Fruit fly (Drosophila melanogaster) whole organism, embryonic: Measurements from ENCODE around the gene Arpc1.

Experiments used
- Atf6 ChIP-seq: fragments of 200-800 bp; sonication (Bioruptor generic); IDR thresholded peaks from 2 replicates; pipeline ENCODE4 v1.3.6; 2022; ENCODE audit warnings: missing biosample characterization, missing genetic modification characterization
- BEAF-32 ChIP-seq: fragments of 200-800 bp; sonication (Bioruptor generic); optimal IDR thresholded peaks from 3 replicates; lab custom pipeline; 2017; ENCODE audit warnings: missing biosample characterization, missing genetic modification characterization, mild to moderate bottlenecking, moderate library complexity, missing genetic modification reagents
- Bgb ChIP-seq: fragments of 200-800 bp; sonication (Bioruptor generic); IDR thresholded peaks from 2 replicates; pipeline ENCODE4 v1.3.6; 2022; ENCODE audit warnings: missing biosample characterization, missing genetic modification characterization; ENCODE audit not compliant: partially characterized antibody
- CG12744 ChIP-seq: fragments of 200-800 bp; sonication (Bioruptor generic); optimal IDR thresholded peaks from 2 replicates; lab custom pipeline; 2016; ENCODE audit warnings: missing biosample characterization, missing genetic modification characterization
- CG14710 ChIP-seq: fragments of 200-800 bp; sonication (Bioruptor generic); optimal IDR thresholded peaks from 3 replicates; lab custom pipeline; 2019; ENCODE audit warnings: missing biosample characterization, mild to moderate bottlenecking, missing genetic modification characterization, moderate library complexity
- CG15011 ChIP-seq: fragments of 200-800 bp; sonication (Bioruptor generic); optimal IDR thresholded peaks from 3 replicates; lab custom pipeline; 2018; ENCODE audit warnings: missing biosample characterization, mild to moderate bottlenecking, missing genetic modification characterization
- CG16813 ChIP-seq: fragments of 200-800 bp; sonication (Bioruptor generic); IDR thresholded peaks from 3 replicates; pipeline ENCODE4 v1.3.6; 2022; ENCODE audit warnings: missing biosample characterization, missing genetic modification characterization; ENCODE audit not compliant: partially characterized antibody
- CG17829 ChIP-seq: fragments of 200-800 bp; optimal IDR thresholded peaks from 2 replicates; lab custom pipeline; 2019; ENCODE audit warnings: missing biosample characterization, mild to moderate bottlenecking, missing genetic modification characterization, moderate library complexity
- CG17912 ChIP-seq: fragments of 200-800 bp; sonication (Bioruptor generic); optimal IDR thresholded peaks from 2 replicates; lab custom pipeline; 2018; ENCODE audit warnings: missing biosample characterization, mild to moderate bottlenecking, missing genetic modification characterization
- CG2199 ChIP-seq: fragments of 200-800 bp; sonication (Bioruptor generic); IDR thresholded peaks from 3 replicates; pipeline ENCODE4 v1.3.6; 2022; ENCODE audit warnings: missing biosample characterization, missing genetic modification characterization
- CG2712 ChIP-seq: fragments of 200-800 bp; optimal IDR thresholded peaks from 3 replicates; lab custom pipeline; 2019; ENCODE audit warnings: missing biosample characterization, mild to moderate bottlenecking, missing genetic modification characterization, moderate library complexity
- CG2875 ChIP-seq: fragments of 200-800 bp; sonication (Bioruptor generic); optimal IDR thresholded peaks from 2 replicates; lab custom pipeline; 2017; ENCODE audit warnings: missing biosample characterization, mild to moderate bottlenecking, missing genetic modification characterization, missing genetic modification reagents
- CG30020 ChIP-seq: fragments of 200-800 bp; optimal IDR thresholded peaks from 2 replicates; lab custom pipeline; 2019; ENCODE audit warnings: missing biosample characterization, mild to moderate bottlenecking, missing genetic modification characterization, moderate library complexity
- CG31224 ChIP-seq: fragments of 200-800 bp; sonication (Bioruptor generic); IDR thresholded peaks from 2 replicates; pipeline ENCODE4 v1.3.6; 2022; ENCODE audit warnings: missing biosample characterization, missing genetic modification characterization
- CG32767 ChIP-seq: fragments of 200-800 bp; sonication (Bioruptor generic); IDR thresholded peaks from 2 replicates; pipeline ENCODE4 v1.3.6; 2022; ENCODE audit warnings: missing biosample characterization, missing genetic modification characterization
- CG33557 ChIP-seq: fragments of 200-800 bp; sonication (Bioruptor generic); optimal IDR thresholded peaks from 2 replicates; lab custom pipeline; 2019; ENCODE audit warnings: missing biosample characterization, mild to moderate bottlenecking, missing genetic modification characterization, moderate library complexity
- CG34376 ChIP-seq: fragments of 200-800 bp; sonication (Bioruptor generic); optimal IDR thresholded peaks from 2 replicates; lab custom pipeline; 2018; ENCODE audit warnings: missing biosample characterization, mild to moderate bottlenecking, missing genetic modification characterization
- CG4707 ChIP-seq: fragments of 200-800 bp; sonication (Bioruptor generic); optimal IDR thresholded peaks from 2 replicates; lab custom pipeline; 2018; ENCODE audit warnings: missing biosample characterization, mild to moderate bottlenecking, missing genetic modification characterization, moderate library complexity
- CG7556 ChIP-seq: fragments of 200-800 bp; sonication (Bioruptor generic); optimal IDR thresholded peaks from 2 replicates; lab custom pipeline; 2017; ENCODE audit warnings: missing biosample characterization, mild to moderate bottlenecking, missing genetic modification characterization
- CG9215 ChIP-seq: fragments of 200-800 bp; sonication (Bioruptor generic); IDR thresholded peaks from 2 replicates; pipeline ENCODE4 v1.3.6; 2022; ENCODE audit warnings: missing biosample characterization, missing genetic modification characterization
- CG9932 ChIP-seq: fragments of 200-800 bp; sonication (Bioruptor generic); IDR thresholded peaks from 2 replicates; pipeline ENCODE4 v1.3.6; 2022; ENCODE audit warnings: missing biosample characterization, missing genetic modification characterization
- CTCF ChIP-seq: fragments of 200-800 bp; sonication (Bioruptor generic); optimal IDR thresholded peaks from 2 replicates; lab custom pipeline; 2017; ENCODE audit warnings: missing biosample characterization, mild to moderate bottlenecking, missing genetic modification characterization, moderate library complexity
- Chrac-16 ChIP-seq: fragments of 200-800 bp; sonication (Bioruptor generic); optimal IDR thresholded peaks from 3 replicates; lab custom pipeline; 2016; ENCODE audit warnings: missing biosample characterization, missing genetic modification characterization
- Dek ChIP-seq: fragments of 200-800 bp; sonication (Bioruptor generic); optimal IDR thresholded peaks from 3 replicates; lab custom pipeline; 2019; ENCODE audit warnings: missing biosample characterization, mild to moderate bottlenecking, missing genetic modification characterization, moderate library complexity
- Doc3 ChIP-seq: fragments of 200-800 bp; sonication (Bioruptor generic); IDR thresholded peaks from 3 replicates; pipeline ENCODE4 v1.3.6; 2022; ENCODE audit warnings: missing biosample characterization, missing genetic modification characterization; ENCODE audit not compliant: partially characterized antibody
- E2f2 ChIP-seq: fragments of 200-800 bp; sonication (Bioruptor generic); IDR thresholded peaks from 2 replicates; pipeline ENCODE4 v1.3.6; 2022; ENCODE audit warnings: missing biosample characterization, missing genetic modification characterization
- Ets65A ChIP-seq: fragments of 200-800 bp; sonication (Bioruptor generic); peaks from one replicate; lab custom pipeline; 2016; ENCODE audit warnings: missing biosample characterization, missing genetic modification characterization
- Neu2 ChIP-seq: fragments of 200-800 bp; sonication (Bioruptor generic); optimal IDR thresholded peaks from 3 replicates; lab custom pipeline; 2016; ENCODE audit warnings: missing biosample characterization, missing genetic modification characterization, borderline replicate concordance
- Opbp ChIP-seq: fragments of 200-800 bp; sonication (Bioruptor generic); IDR thresholded peaks from 3 replicates; pipeline ENCODE4 v1.3.6; 2022; ENCODE audit warnings: missing biosample characterization, missing genetic modification characterization; ENCODE audit not compliant: partially characterized antibody
- Poxn ChIP-seq: fragments of 200-800 bp; sonication (Bioruptor generic); IDR thresholded peaks from 2 replicates; pipeline ENCODE4 v1.3.6; 2022; ENCODE audit warnings: missing biosample characterization, missing genetic modification characterization
- amos ChIP-seq: fragments of 200-800 bp; sonication (Bioruptor generic); IDR thresholded peaks from 2 replicates; pipeline ENCODE4 v1.3.6; 2022; ENCODE audit warnings: missing biosample characterization, missing genetic modification characterization; ENCODE audit not compliant: partially characterized antibody
- ap ChIP-seq: fragments of 200-800 bp; sonication (Bioruptor generic); IDR thresholded peaks from 2 replicates; pipeline ENCODE4 v1.3.6; 2022; ENCODE audit warnings: missing biosample characterization, missing genetic modification characterization
- bsh ChIP-seq, 2 experiments: fragments of 200-800 bp; sonication (Bioruptor generic); optimal IDR thresholded peaks; 2 replicates each; lab custom pipeline; 2017 to 2018; ENCODE audit warnings: mild to moderate bottlenecking in 2 of 2, missing biosample characterization in 2 of 2, missing genetic modification characterization in 2 of 2, moderate library complexity in 1 of 2
- fd102C ChIP-seq: fragments of 200-800 bp; sonication (Bioruptor generic); optimal IDR thresholded peaks from 2 replicates; lab custom pipeline; 2018; ENCODE audit warnings: missing biosample characterization, mild to moderate bottlenecking, missing genetic modification characterization, moderate library complexity
- fd3F ChIP-seq: fragments of 200-800 bp; sonication (Bioruptor generic); optimal IDR thresholded peaks from 2 replicates; lab custom pipeline; 2018; ENCODE audit warnings: missing biosample characterization, mild to moderate bottlenecking, missing genetic modification characterization, moderate library complexity
- gsb ChIP-seq: fragments of 200-800 bp; sonication (Bioruptor generic); IDR thresholded peaks from 2 replicates; pipeline ENCODE4 v1.3.6; 2022; ENCODE audit warnings: missing biosample characterization, missing genetic modification characterization
- hkb ChIP-seq, 2 experiments: fragments of 200-800 bp in 1 of 2; fragments of >200 bp in 1 of 2; sonication (Bioruptor generic) in 1 of 2; IDR thresholded peaks in 1 of 2; optimal IDR thresholded peaks in 1 of 2; 2 replicates each; pipeline versions ENCODE4 v1.3.6 to Lab custom; 2017 to 2022; ENCODE audit warnings: missing biosample characterization in 1 of 2, missing genetic modification characterization in 1 of 2
- ind ChIP-seq: fragments of 200-800 bp; sonication (Bioruptor generic); optimal IDR thresholded peaks from 3 replicates; lab custom pipeline; 2016; ENCODE audit warnings: missing biosample characterization, missing genetic modification characterization
- jigr1 ChIP-seq: fragments of 200-800 bp; sonication (Bioruptor generic); IDR thresholded peaks from 3 replicates; pipeline ENCODE4 v1.3.6; 2022; ENCODE audit warnings: missing biosample characterization, missing genetic modification characterization
- knrl ChIP-seq: fragments of 200-800 bp; sonication (Bioruptor generic); IDR thresholded peaks from 3 replicates; pipeline ENCODE4 v1.3.6; 2022; ENCODE audit warnings: missing biosample characterization, missing genetic modification characterization; ENCODE audit not compliant: partially characterized antibody
- mam ChIP-seq: fragments of 200-800 bp; sonication (Bioruptor generic); optimal IDR thresholded peaks from 3 replicates; lab custom pipeline; 2016; ENCODE audit warnings: missing biosample characterization, missing genetic modification characterization
- nerfin-1 ChIP-seq: fragments of 200-800 bp; sonication (Bioruptor generic); optimal IDR thresholded peaks from 3 replicates; lab custom pipeline; 2019; ENCODE audit warnings: missing biosample characterization, mild to moderate bottlenecking, missing genetic modification characterization, moderate library complexity
- pnt ChIP-seq: fragments of 200-800 bp; sonication (Bioruptor generic); optimal IDR thresholded peaks from 3 replicates; lab custom pipeline; 2016; ENCODE audit warnings: missing biosample characterization, missing genetic modification characterization
- pros ChIP-seq: fragments of 200-800 bp; sonication (Bioruptor generic); optimal IDR thresholded peaks from 3 replicates; lab custom pipeline; 2019; ENCODE audit warnings: missing biosample characterization, mild to moderate bottlenecking, missing genetic modification characterization, moderate library complexity
- sens-2 ChIP-seq: fragments of 200-800 bp; sonication (Bioruptor generic); IDR thresholded peaks from 2 replicates; pipeline ENCODE4 v1.3.6; 2022; ENCODE audit warnings: missing biosample characterization, missing genetic modification characterization
- sisA ChIP-seq: fragments of 200-800 bp; sonication (Bioruptor generic); IDR thresholded peaks from 2 replicates; pipeline ENCODE4 v1.3.6; 2022; ENCODE audit warnings: missing biosample characterization, missing genetic modification characterization
- stc ChIP-seq: fragments of 200-800 bp; sonication (Bioruptor generic); IDR thresholded peaks from 2 replicates; pipeline ENCODE4 v1.3.6; 2022; ENCODE audit warnings: missing biosample characterization, missing genetic modification characterization
- stwl ChIP-seq: fragments of 200-800 bp; sonication (Bioruptor generic); optimal IDR thresholded peaks from 3 replicates; lab custom pipeline; 2018; ENCODE audit warnings: missing biosample characterization, mild to moderate bottlenecking, missing genetic modification characterization, moderate library complexity
- sug ChIP-seq: fragments of 200-800 bp; optimal IDR thresholded peaks from 2 replicates; lab custom pipeline; 2019; ENCODE audit warnings: missing biosample characterization, mild to moderate bottlenecking, missing genetic modification characterization, moderate library complexity
- trem ChIP-seq: fragments of 200-800 bp; optimal IDR thresholded peaks from 3 replicates; lab custom pipeline; 2019; ENCODE audit warnings: missing biosample characterization, mild to moderate bottlenecking, missing genetic modification characterization, moderate library complexity
- zen2 ChIP-seq: fragments of 200-800 bp; sonication (Bioruptor generic); IDR thresholded peaks from 3 replicates; pipeline ENCODE4 v1.3.6; 2022; ENCODE audit warnings: missing biosample characterization, missing genetic modification characterization; ENCODE audit not compliant: partially characterized antibody

Arpc1 gene

dm6 chr2L:13842078-13842477 lies 12.5 kb upstream of the Arpc1 start:
- TF ChIP-seq CG32767 = no peak
- TF ChIP-seq CG4707 (GFP tag; lab: Kevin White, UChicago) = no peak
- TF ChIP-seq CG2199 = peak; percentile 72; the same call in 2 of the 3 replicates
- peak; percentile 52; the same call in 1 of the 2 replicates for TF ChIP-seq amos
- TF ChIP-seq CG12744 (GFP tag; lab: Kevin White, UChicago) = no peak
- TF ChIP-seq CG17829 = peak; percentile 26
- TF ChIP-seq knrl (GFP tag; lab: Robert Waterston, UW) = peak; percentile 59; the same call in 2 of the 3 replicates
- TF ChIP-seq CG33557 = no peak
- no peak for TF ChIP-seq fd102C (GFP tag; lab: Kevin White, UChicago)
- no peak for TF ChIP-seq pnt
- TF ChIP-seq nerfin-1 (tag; lab: Kevin White, UChicago) = peak; percentile 37
- TF ChIP-seq Opbp (GFP tag; lab: Robert Waterston, UW) = peak; percentile 53; the same call in 1 of the 3 replicates
- TF ChIP-seq CG2875 = no peak
- TF ChIP-seq stwl (tag; lab: Kevin White, UChicago) = peak; percentile 71
- TF ChIP-seq CTCF (GFP tag; lab: Kevin White, UChicago) = peak; percentile 86
- no peak for TF ChIP-seq CG16813 (GFP tag; lab: Robert Waterston, UW)
- 0 out of 2 replicates have a peak, but pooled peaks have one; percentile 17 for TF ChIP-seq Bgb (GFP tag; lab: Robert Waterston, UW)
- peak; percentile 20 for TF ChIP-seq CG2712 (tag; lab: Kevin White, UChicago)
- no peak for TF ChIP-seq gsb (GFP tag; lab: Robert Waterston, UW)
- TF ChIP-seq trem (tag; lab: Kevin White, UChicago) = peak; percentile 35
- peak; percentile 12 for TF ChIP-seq CG14710 (tag; lab: Kevin White, UChicago)

- TF ChIP-seq stc (GFP tag; lab: Robert Waterston, UW) = no peak
- TF ChIP-seq sens-2 (GFP tag; lab: Robert Waterston, UW) = no peak
- no peak for TF ChIP-seq Neu2 (GFP tag; lab: Kevin White, UChicago)
- no peak for TF ChIP-seq Ets65A
- no peak for TF ChIP-seq ind (GFP tag; lab: Kevin White, UChicago)
- no peak for TF ChIP-seq Doc3 (GFP tag; lab: Robert Waterston, UW)
- no peak for TF ChIP-seq CG30020 (tag; lab: Kevin White, UChicago)
- no peak for TF ChIP-seq BEAF-32 (GFP tag; lab: Kevin White, UChicago)
- TF ChIP-seq zen2 (GFP tag; lab: Robert Waterston, UW) = no peak
- TF ChIP-seq CG9215 (GFP tag; lab: Robert Waterston, UW) = no peak
- TF ChIP-seq CG9932 (GFP tag; lab: Robert Waterston, UW) = no peak
- no peak for TF ChIP-seq ap (GFP tag; lab: Robert Waterston, UW)
- TF ChIP-seq Dek = no peak
- no peak for TF ChIP-seq fd3F (GFP tag; lab: Kevin White, UChicago)
- no peak for TF ChIP-seq E2f2 (GFP tag; lab: Robert Waterston, UW)
- no peak for TF ChIP-seq mam (GFP tag; lab: Kevin White, UChicago)
- no peak for TF ChIP-seq CG31224 (GFP tag; lab: Robert Waterston, UW)
- TF ChIP-seq Atf6 = 0 out of 2 replicates have a peak, but pooled peaks have one; percentile 12
- peak; percentile 73 for TF ChIP-seq CG34376 (GFP tag; lab: Kevin White, UChicago)
- no peak for TF ChIP-seq CG15011 (GFP tag; lab: Kevin White, UChicago)
- TF ChIP-seq CG17912 (GFP tag; lab: Kevin White, UChicago) = no peak
- no peak for TF ChIP-seq Chrac-16
- peak; percentile 73 for TF ChIP-seq sug (tag; lab: Kevin White, UChicago)
- no peak for TF ChIP-seq CG7556 (GFP tag; lab: Kevin White, UChicago)
- TF ChIP-seq pros (GFP tag; lab: Kevin White, UChicago) = no peak
- no peak for TF ChIP-seq bsh (GFP tag; optimal IDR thresholded peaks at IDR 0.05; lab: Kevin White, UChicago)
- TF ChIP-seq Poxn (GFP tag; lab: Robert Waterston, UW) = no peak
- no peak for TF ChIP-seq sisA
- no peak for TF ChIP-seq hkb (optimal IDR thresholded peaks at IDR 0.05; lab: Kevin White, UChicago)
- no peak for TF ChIP-seq hkb (GFP tag; IDR thresholded peaks at IDR 0.05; lab: Robert Waterston, UW)
- TF ChIP-seq jigr1 = no peak
Measured at dm6 chr2L:13841508-13841907, 12.0 kb upstream of the Arpc1 start, which contains the start of gene CG33307. Gene CG33307 (minus strand): TSS chr2L:13841520.
